Fruit fly (Drosophila melanogaster): ENCODE results near the gene CadN.

Gene CadN

DNA sequence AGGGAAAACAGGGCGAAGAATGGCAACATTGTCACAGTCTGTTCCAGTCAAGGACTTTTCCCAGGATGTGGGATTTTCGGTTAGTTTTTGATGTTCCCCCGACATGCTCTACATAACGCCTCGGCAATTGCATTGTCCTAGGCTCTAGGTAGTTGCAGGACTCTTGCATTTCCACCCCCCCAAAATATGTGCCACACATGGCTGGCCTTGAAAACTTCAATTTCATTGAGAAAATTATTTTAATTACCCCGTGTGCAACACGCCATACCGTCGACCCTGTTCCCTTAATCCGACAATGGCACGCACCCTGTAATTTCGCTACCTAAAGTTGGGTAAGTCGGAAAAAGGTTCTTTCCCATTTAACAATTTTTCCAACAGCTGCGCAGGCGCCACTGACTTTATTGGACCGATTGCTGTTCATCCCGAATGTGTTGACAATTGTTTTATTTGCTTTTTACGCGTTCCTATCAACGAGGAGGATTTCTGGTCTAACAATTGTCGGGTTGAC lies 37.7 kb downstream of the CadN start (continued):
- TF ChIP-seq cad (GFP tag; optimal IDR thresholded peaks at IDR 0.05), result peak; percentile 0
- TF ChIP-seq oc (tag; optimal IDR thresholded peaks at IDR 0.05), result peak; percentile 8
- TF ChIP-seq twi (tag; optimal IDR thresholded peaks at IDR 0.05), result peak; percentile 93
- TF ChIP-seq Max (GFP tag; optimal IDR thresholded peaks at IDR 0.05), result no peak
- peak; percentile 42 for TF ChIP-seq kni (GFP tag; optimal IDR thresholded peaks at IDR 0.05)
- no peak for TF ChIP-seq NC2β (GFP tag; optimal IDR thresholded peaks at IDR 0.05)
- TF ChIP-seq CG11247 (GFP tag; IDR thresholded peaks at IDR 0.05), result no peak
- TF ChIP-seq CG3065 (GFP tag; optimal IDR thresholded peaks at IDR 0.05), result no peak

DNA sequence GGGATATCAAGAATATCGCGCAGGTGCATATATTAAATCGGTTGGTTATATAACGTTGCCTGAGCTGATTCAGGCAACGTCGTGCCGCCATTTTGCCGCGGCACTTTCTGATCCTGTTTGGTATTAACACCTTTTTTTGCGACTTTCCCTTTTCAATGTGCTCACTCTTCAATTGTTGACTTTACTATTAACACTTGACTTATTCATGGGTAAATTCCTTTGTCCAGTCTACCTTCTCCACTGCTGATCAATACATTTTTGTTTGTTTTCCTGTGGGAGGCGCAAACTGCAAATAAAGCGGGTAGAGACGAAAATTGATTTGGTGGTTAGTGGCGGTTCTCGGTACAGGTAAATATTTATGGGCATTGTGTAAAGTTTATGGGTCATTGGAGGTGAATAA lies 38.7 kb downstream of the CadN start:
- TF ChIP-seq tll (GFP tag; optimal IDR thresholded peaks at IDR 0.05), result peak in 1 of 2 experiments; percentile 94
- peak; percentile 40 for TF ChIP-seq cad (GFP tag; optimal IDR thresholded peaks at IDR 0.05)
- no peak for TF ChIP-seq Fer2 (tag; optimal IDR thresholded peaks at IDR 0.05)
- TF ChIP-seq sens (GFP tag), result peak; percentile 3

DNA sequence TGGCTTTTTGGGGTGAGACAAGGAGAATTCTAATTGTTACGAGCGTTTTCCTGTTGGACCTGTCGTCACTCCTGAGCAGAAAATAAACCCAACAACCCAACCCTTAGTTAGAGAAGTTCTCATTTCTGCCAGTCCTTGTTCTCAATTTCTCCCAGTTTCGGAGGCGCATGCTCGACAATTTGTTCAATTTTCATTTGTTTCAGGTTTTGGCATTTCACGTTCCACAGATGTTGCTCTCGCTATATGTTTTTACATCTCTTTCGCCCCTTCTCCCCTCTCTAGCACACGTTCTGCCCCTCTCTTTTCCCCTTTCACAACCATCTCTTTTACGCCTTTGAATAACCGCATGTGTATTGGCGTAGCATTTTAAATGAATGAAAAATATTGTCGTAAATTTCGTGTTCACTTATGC lies 42.6 kb downstream of the CadN start:
- 0 out of 2 replicates have a peak, but pooled peaks have one; percentile 8 for TF ChIP-seq Scr (GFP tag; IDR thresholded peaks at IDR 0.05; ENCODE audit: partially characterized antibody)
- TF ChIP-seq CG17612 (GFP tag; IDR thresholded peaks at IDR 0.05), result no peak
- peak; percentile 56 for TF ChIP-seq CG3163 (GFP tag; optimal IDR thresholded peaks at IDR 0.05)
- peak; percentile 28 for TF ChIP-seq Elba2 (GFP tag; optimal IDR thresholded peaks at IDR 0.05)
- TF ChIP-seq CG10462 (GFP tag; optimal IDR thresholded peaks at IDR 0.05), result no peak
- peak; percentile 69 for TF ChIP-seq twi (tag; optimal IDR thresholded peaks at IDR 0.05)
- TF ChIP-seq ewg (GFP tag; optimal IDR thresholded peaks at IDR 0.05), result peak; percentile 82
- peak; percentile 3 for TF ChIP-seq stwl (tag; optimal IDR thresholded peaks at IDR 0.05)
- peak; percentile 56 to 74 for TF ChIP-seq Trl (optimal IDR thresholded peaks at IDR 0.05)
- no peak for TF ChIP-seq Trl (GFP tag; optimal IDR thresholded peaks at IDR 0.05)
- no peak for TF ChIP-seq CG11398 (GFP tag; optimal IDR thresholded peaks at IDR 0.05)
- no peak for TF ChIP-seq kay (GFP tag; optimal IDR thresholded peaks at IDR 0.05)
- peak; percentile 61; the same call in 1 of the 2 replicates for TF ChIP-seq seq (GFP tag; IDR thresholded peaks at IDR 0.05)
- TF ChIP-seq sd (tag; optimal IDR thresholded peaks at IDR 0.05), result no peak
- no peak for TF ChIP-seq prd (optimal IDR thresholded peaks at IDR 0.05)
- no peak for TF ChIP-seq prd (GFP tag; IDR thresholded peaks at IDR 0.05)
- no peak for TF ChIP-seq ase (GFP tag; IDR thresholded peaks at IDR 0.05)
- no peak for TF ChIP-seq ind (GFP tag; optimal IDR thresholded peaks at IDR 0.05)
- no peak for TF ChIP-seq unpg (GFP tag; optimal IDR thresholded peaks at IDR 0.05)
- no peak for TF ChIP-seq lilli (GFP tag; optimal IDR thresholded peaks at IDR 0.05)
- TF ChIP-seq pfk (GFP tag; optimal IDR thresholded peaks at IDR 0.05), result peak; percentile 93
- no peak for TF ChIP-seq sens-2 (GFP tag; IDR thresholded peaks at IDR 0.05)
- no peak for TF ChIP-seq ftz-f1 (GFP tag; optimal IDR thresholded peaks at IDR 0.05)
- TF ChIP-seq abd-A (tag; optimal IDR thresholded peaks at IDR 0.05), result peak; percentile 57
- TF ChIP-seq Six4 (GFP tag; optimal IDR thresholded peaks at IDR 0.05), result no peak
- no peak for TF ChIP-seq Adf1 (GFP tag; IDR thresholded peaks at IDR 0.05)
- peak; percentile 20 for TF ChIP-seq cg (GFP tag; optimal IDR thresholded peaks at IDR 0.05)
- TF ChIP-seq bowl (GFP tag; IDR thresholded peaks at IDR 0.05), result no peak
- peak in 1 of 2 experiments; percentile 89 for TF ChIP-seq insv (GFP tag; optimal IDR thresholded peaks at IDR 0.05)
- TF ChIP-seq CG8281 (tag; optimal IDR thresholded peaks at IDR 0.05), result no peak
- TF ChIP-seq CG1233 (GFP tag; optimal IDR thresholded peaks at IDR 0.05), result no peak
- TF ChIP-seq CG30403 (GFP tag; optimal IDR thresholded peaks at IDR 0.05), result no peak
- no peak for TF ChIP-seq GATAe (GFP tag; conservative IDR thresholded peaks at IDR 0.05)
- no peak for TF ChIP-seq aop (GFP tag; IDR thresholded peaks at IDR 0.05)
- TF ChIP-seq MTF-1 (GFP tag; optimal IDR thresholded peaks at IDR 0.05; ENCODE audit: borderline replicate concordance), result no peak
- TF ChIP-seq dmrt11E (tag; optimal IDR thresholded peaks at IDR 0.05), result no peak
- no peak for TF ChIP-seq CG1024 (GFP tag; IDR thresholded peaks at IDR 0.05)
- peak; percentile 20 for TF ChIP-seq nerfin-1 (tag; optimal IDR thresholded peaks at IDR 0.05)
